Worm (Caenorhabditis elegans): ENCODE results near the gene pll-1.

Gene pll-1

ce11 chrIII:346942-347341, 18.8 kb upstream of the pll-1 start:
- TF ChIP-seq lin-15B (tag; optimal IDR thresholded peaks at IDR 0.05) (no peak), duxl-1 (tag; optimal IDR thresholded peaks at IDR 0.05; ENCODE audit: poor library complexity) (peak; percentile 29), set-16 (GFP tag; IDR thresholded peaks at IDR 0.05) (peak; percentile 65), Y48G9A.11 (GFP tag; IDR thresholded peaks at IDR 0.05) (no peak), unc-62 (GFP tag; optimal IDR thresholded peaks at IDR 0.05 in 1 of 2) (no peak), unc-62 (tag; optimal IDR thresholded peaks at IDR 0.05) (no peak), lin-38 (GFP tag; IDR thresholded peaks at IDR 0.05) (0 out of 2 replicates have a peak, but pooled peaks have one; percentile 19), F44E2.7 (GFP tag; IDR thresholded peaks at IDR 0.05) (no peak), T26A8.4 (GFP tag; IDR thresholded peaks at IDR 0.05) (0 out of 2 replicates have a peak, but pooled peaks have one; percentile 34), nhr-102 (tag; optimal IDR thresholded peaks at IDR 0.05) (peak; percentile 26), cey-2 (tag; optimal IDR thresholded peaks at IDR 0.05; ENCODE audit: borderline replicate concordance, insufficient read depth) (no peak), nhr-41 (GFP tag; IDR thresholded peaks at IDR 0.05) (no peak), egl-43 (GFP tag; IDR thresholded peaks at IDR 0.05) (no peak; the same call in 1 of the 2 replicates)

- TF ChIP-seq nhr-76 (tag; optimal IDR thresholded peaks at IDR 0.05) (no peak), lsy-2 (tag; optimal IDR thresholded peaks at IDR 0.05) (no peak), aha-1 (tag) (peak; percentile 94), zfp-3 (GFP tag; conservative IDR thresholded peaks at IDR 0.05) (0 out of 2 replicates have a peak, but pooled peaks have one; percentile 43), unc-39 (tag; optimal IDR thresholded peaks at IDR 0.05) (no peak), lin-38 (GFP tag; IDR thresholded peaks at IDR 0.05) (no peak), snpc-4 (tag; optimal IDR thresholded peaks at IDR 0.05) (no peak), fkh-10 (GFP tag; optimal IDR thresholded peaks at IDR 0.05) (no peak), dpl-1 (GFP tag; optimal IDR thresholded peaks at IDR 0.05) (no peak), dmd-9 (GFP tag; IDR thresholded peaks at IDR 0.05) (peak; percentile 68; the same call in 1 of the 2 replicates), dmd-8 (GFP tag; IDR thresholded peaks at IDR 0.05) (0 out of 2 replicates have a peak, but pooled peaks have one; percentile 49)
These were observed 18.4 kb upstream of the pll-1 start for ce11 chrIII:347351-347750.

ce11 chrIII:348465-348864, 17.3 kb upstream of the pll-1 start:
- TF ChIP-seq unc-62 (GFP tag; optimal IDR thresholded peaks at IDR 0.05 in 1 of 2): peak in 1 of 2 experiments; percentile 78
- no peak for TF ChIP-seq unc-62 (tag; optimal IDR thresholded peaks at IDR 0.05)
- TF ChIP-seq lsy-2 (tag; optimal IDR thresholded peaks at IDR 0.05): peak in 1 of 2 experiments; percentile 41
- peak; percentile 3 for TF ChIP-seq dve-1 (tag; optimal IDR thresholded peaks at IDR 0.05; ENCODE audit: insufficient read depth)
- TF ChIP-seq T20F7.1 (GFP tag; optimal IDR thresholded peaks at IDR 0.05): peak; percentile 9
- TF ChIP-seq hlh-11 (tag; optimal IDR thresholded peaks at IDR 0.05): no peak
- peak; percentile 48; the same call in 1 of the 2 replicates for TF ChIP-seq lin-38 (GFP tag; IDR thresholded peaks at IDR 0.05)
- no peak for TF ChIP-seq aha-1 (tag)
- TF ChIP-seq pha-4 (GFP tag; IDR thresholded peaks at IDR 0.05): 0 out of 2 replicates have a peak, but pooled peaks have one; percentile 11
- no peak for TF ChIP-seq pha-4 (tag; optimal IDR thresholded peaks at IDR 0.05)
- TF ChIP-seq daf-16 (GFP tag; optimal IDR thresholded peaks at IDR 0.05): no peak
- peak; percentile 23 for TF ChIP-seq daf-16 (tag; optimal IDR thresholded peaks at IDR 0.05)

- TF ChIP-seq cey-2 (tag; optimal IDR thresholded peaks at IDR 0.05; ENCODE audit: borderline replicate concordance, insufficient read depth) (no peak), saeg-2 (GFP tag; IDR thresholded peaks at IDR 0.05) (peak; percentile 94), madf-9 (GFP tag; conservative IDR thresholded peaks at IDR 0.05) (peak; percentile 95), mep-1 (tag; optimal IDR thresholded peaks at IDR 0.05) (peak; percentile 96), lin-1 (GFP tag; IDR thresholded peaks at IDR 0.05) (peak; percentile 79; the same call in 1 of the 2 replicates), ctbp-1 (GFP tag; IDR thresholded peaks at IDR 0.05) (peak; percentile 94), nhr-48 (tag; optimal IDR thresholded peaks at IDR 0.05) (peak; percentile 92), ztf-11 (tag; optimal IDR thresholded peaks at IDR 0.05) (no peak), lsy-2 (tag; optimal IDR thresholded peaks at IDR 0.05) (peak; percentile 79 to 83), nhr-41 (GFP tag; IDR thresholded peaks at IDR 0.05) (no peak), R02D3.7 (tag; optimal IDR thresholded peaks at IDR 0.05) (no peak), spr-3 (GFP tag; optimal IDR thresholded peaks at IDR 0.05) (peak; percentile 86), zip-2 (tag; optimal IDR thresholded peaks at IDR 0.05) (peak; percentile 41), dmd-8 (GFP tag; IDR thresholded peaks at IDR 0.05) (peak; percentile 36; the same call in 1 of the 2 replicates), nhr-237 (tag; optimal IDR thresholded peaks at IDR 0.05) (no peak), gei-8 (GFP tag; optimal IDR thresholded peaks at IDR 0.05) (peak; percentile 83), nhr-28 (tag; optimal IDR thresholded peaks at IDR 0.05) (peak; percentile 89), snpc-1.2 (GFP tag; IDR thresholded peaks at IDR 0.05) (peak; percentile 47; the same call in 1 of the 2 replicates), mes-2 (tag; optimal IDR thresholded peaks at IDR 0.05; ENCODE audit: poor library complexity, severe bottlenecking) (peak; percentile 49)
These were observed 16.1 kb upstream of the pll-1 start for ce11 chrIII:349511-350165.
